Fruit fly (Drosophila melanogaster) whole organism, embryonic: ENCODE data around the gene CG42535.

Source experiments
- BtbVII ChIP-seq: fragments of 200-800 bp; sonication (Bioruptor generic); optimal IDR thresholded peaks from 3 replicates; lab custom pipeline; 2017; ENCODE audit warnings: missing biosample characterization, mild to moderate bottlenecking, missing genetic modification characterization
- CG10543 ChIP-seq: fragments of 200-800 bp; sonication (Bioruptor generic); optimal IDR thresholded peaks from 3 replicates; lab custom pipeline; 2017; ENCODE audit warnings: missing biosample characterization, mild to moderate bottlenecking, missing genetic modification characterization, moderate library complexity
- CG11504 ChIP-seq: fragments of 200-800 bp; sonication (Bioruptor generic); optimal IDR thresholded peaks from 3 replicates; lab custom pipeline; 2019; ENCODE audit warnings: missing biosample characterization, mild to moderate bottlenecking, missing genetic modification characterization, moderate library complexity
- CG13296 ChIP-seq: fragments of 200-800 bp; sonication (Bioruptor generic); optimal IDR thresholded peaks from 3 replicates; lab custom pipeline; 2018; ENCODE audit warnings: missing biosample characterization, mild to moderate bottlenecking, missing genetic modification characterization
- CG13775 ChIP-seq: fragments of 200-800 bp; sonication (Bioruptor generic); optimal IDR thresholded peaks from 3 replicates; lab custom pipeline; 2017; ENCODE audit warnings: missing biosample characterization, mild to moderate bottlenecking, missing genetic modification characterization
- CG15269 ChIP-seq: fragments of 200-800 bp; sonication (Bioruptor generic); optimal IDR thresholded peaks from 2 replicates; lab custom pipeline; 2018; ENCODE audit warnings: missing biosample characterization, mild to moderate bottlenecking, missing genetic modification characterization, moderate library complexity
- CG1529 ChIP-seq: fragments of 200-800 bp; sonication (Bioruptor generic); optimal IDR thresholded peaks from 3 replicates; lab custom pipeline; 2018; ENCODE audit warnings: missing biosample characterization, missing genetic modification characterization
- CG15514 ChIP-seq: fragments of 200-800 bp; sonication (Bioruptor generic); optimal IDR thresholded peaks from 3 replicates; lab custom pipeline; 2017; ENCODE audit warnings: missing biosample characterization, missing genetic modification characterization, mild to moderate bottlenecking, moderate library complexity, missing genetic modification reagents
- CG17328 ChIP-seq: fragments of 200-800 bp; sonication (Bioruptor generic); IDR thresholded peaks from 2 replicates; pipeline ENCODE4 v1.3.6; 2022; ENCODE audit warnings: missing biosample characterization, missing genetic modification characterization
- CG17829 ChIP-seq: fragments of 200-800 bp; optimal IDR thresholded peaks from 2 replicates; lab custom pipeline; 2019; ENCODE audit warnings: missing biosample characterization, mild to moderate bottlenecking, missing genetic modification characterization, moderate library complexity
- CG2120 ChIP-seq: fragments of 200-800 bp; sonication (Bioruptor generic); optimal IDR thresholded peaks from 3 replicates; lab custom pipeline; 2016; ENCODE audit warnings: missing biosample characterization, missing genetic modification characterization
- CG2678 ChIP-seq: fragments of 200-800 bp; sonication (Bioruptor generic); optimal IDR thresholded peaks from 3 replicates; lab custom pipeline; 2019; ENCODE audit warnings: missing biosample characterization, mild to moderate bottlenecking, missing genetic modification characterization, moderate library complexity
- CG2889 ChIP-seq: fragments of 200-800 bp; sonication (Bioruptor generic); IDR thresholded peaks from 3 replicates; pipeline ENCODE4 v1.3.6; 2022; ENCODE audit warnings: missing biosample characterization, missing genetic modification characterization
- CG31441 ChIP-seq: fragments of 200-800 bp; sonication (Bioruptor generic); IDR thresholded peaks from 2 replicates; pipeline ENCODE4 v1.3.6; 2022; ENCODE audit warnings: missing biosample characterization, missing genetic modification characterization
- CG32767 ChIP-seq: fragments of 200-800 bp; sonication (Bioruptor generic); IDR thresholded peaks from 2 replicates; pipeline ENCODE4 v1.3.6; 2022; ENCODE audit warnings: missing biosample characterization, missing genetic modification characterization
- CG3281 ChIP-seq: fragments of 200-800 bp; sonication (Bioruptor generic); optimal IDR thresholded peaks from 3 replicates; lab custom pipeline; 2017; ENCODE audit warnings: missing biosample characterization, mild to moderate bottlenecking, missing genetic modification characterization
- CG34422 ChIP-seq: fragments of 200-800 bp; sonication (Bioruptor generic); IDR thresholded peaks from 3 replicates; pipeline ENCODE4 v1.3.6; 2022; ENCODE audit warnings: missing biosample characterization, missing genetic modification characterization
- CG3726 ChIP-seq: fragments of 200-800 bp; sonication (Bioruptor generic); IDR thresholded peaks from 3 replicates; pipeline ENCODE4, ENCODE4 v1.3.6; 2022; ENCODE audit warnings: missing biosample characterization, missing genetic modification characterization
- CG4282 ChIP-seq: fragments of 200-800 bp; sonication (Bioruptor generic); optimal IDR thresholded peaks from 2 replicates; lab custom pipeline; 2016; ENCODE audit warnings: missing biosample characterization, missing genetic modification characterization
- CG4617 ChIP-seq: fragments of 200-800 bp; sonication (Bioruptor generic); optimal IDR thresholded peaks from 3 replicates; lab custom pipeline; 2016; ENCODE audit warnings: missing biosample characterization, missing genetic modification characterization, borderline replicate concordance
- CG4707 ChIP-seq: fragments of 200-800 bp; sonication (Bioruptor generic); optimal IDR thresholded peaks from 2 replicates; lab custom pipeline; 2018; ENCODE audit warnings: missing biosample characterization, mild to moderate bottlenecking, missing genetic modification characterization, moderate library complexity
- CG7556 ChIP-seq: fragments of 200-800 bp; sonication (Bioruptor generic); optimal IDR thresholded peaks from 2 replicates; lab custom pipeline; 2017; ENCODE audit warnings: missing biosample characterization, mild to moderate bottlenecking, missing genetic modification characterization
- CG7987 ChIP-seq: fragments of 200-800 bp; sonication (Bioruptor generic); optimal IDR thresholded peaks from 2 replicates; lab custom pipeline; 2018; ENCODE audit warnings: missing biosample characterization, mild to moderate bottlenecking, missing genetic modification characterization, moderate library complexity
- CG8765 ChIP-seq: fragments of 200-800 bp; sonication (Bioruptor generic); IDR thresholded peaks from 2 replicates; pipeline ENCODE4 v1.3.6; 2022; ENCODE audit warnings: missing biosample characterization, missing genetic modification characterization
- CG9797 ChIP-seq: fragments of 200-800 bp; sonication (Bioruptor generic); optimal IDR thresholded peaks from 3 replicates; lab custom pipeline; 2018; ENCODE audit warnings: missing biosample characterization, mild to moderate bottlenecking, missing genetic modification characterization
- Dbx ChIP-seq: fragments of 200-800 bp; sonication (Bioruptor generic); IDR thresholded peaks from 3 replicates; pipeline ENCODE4 v1.3.6; 2022; ENCODE audit warnings: missing biosample characterization, missing genetic modification characterization
- Fer1 ChIP-seq: fragments of 200-800 bp; sonication (Bioruptor generic); optimal IDR thresholded peaks from 2 replicates; lab custom pipeline; 2017; ENCODE audit warnings: missing biosample characterization, mild to moderate bottlenecking, missing genetic modification characterization
- Fer3 ChIP-seq: fragments of 200-800 bp; sonication (Bioruptor generic); optimal IDR thresholded peaks from 2 replicates; lab custom pipeline; 2018; ENCODE audit warnings: missing biosample characterization, mild to moderate bottlenecking, missing genetic modification characterization, moderate library complexity
- H15 ChIP-seq: fragments of 200-800 bp; sonication (Bioruptor generic); IDR thresholded peaks from 3 replicates; pipeline ENCODE4 v1.3.6; 2022; ENCODE audit warnings: missing biosample characterization, missing genetic modification characterization
- Hand ChIP-seq: fragments of 200-800 bp; sonication (Bioruptor generic); optimal IDR thresholded peaks from 2 replicates; lab custom pipeline; 2017; ENCODE audit warnings: mild to moderate bottlenecking, missing biosample characterization, missing genetic modification reagents, missing genetic modification characterization
- Hmr ChIP-seq: fragments of 200-800 bp; sonication (Bioruptor generic); optimal IDR thresholded peaks from 3 replicates; lab custom pipeline; 2017; ENCODE audit warnings: mild to moderate bottlenecking, missing biosample characterization, missing genetic modification reagents, missing genetic modification characterization
- Hr51 ChIP-seq, 2 experiments: fragments of 200-800 bp; sonication (Bioruptor generic); optimal IDR thresholded peaks; 2 replicates in 1 of 2; 3 replicates in 1 of 2; lab custom pipeline; 2016 to 2018; ENCODE audit warnings: missing biosample characterization in 2 of 2, missing genetic modification characterization in 2 of 2, mild to moderate bottlenecking in 1 of 2, moderate library complexity in 1 of 2
- Mad ChIP-seq: fragments of 200-800 bp; sonication (Bioruptor generic); optimal IDR thresholded peaks from 2 replicates; lab custom pipeline; 2016; ENCODE audit warnings: missing biosample characterization, missing genetic modification characterization
- Nf-YC ChIP-seq: fragments of 200-800 bp; optimal IDR thresholded peaks from 3 replicates; lab custom pipeline; 2019; ENCODE audit warnings: missing biosample characterization, mild to moderate bottlenecking, missing genetic modification characterization, moderate library complexity
- Ptx1 ChIP-seq: fragments of 200-800 bp; sonication (Bioruptor generic); IDR thresholded peaks from 2 replicates; pipeline ENCODE4 v1.3.6; 2022; ENCODE audit warnings: missing biosample characterization, missing genetic modification characterization
- ap ChIP-seq: fragments of 200-800 bp; sonication (Bioruptor generic); IDR thresholded peaks from 2 replicates; pipeline ENCODE4 v1.3.6; 2022; ENCODE audit warnings: missing biosample characterization, missing genetic modification characterization
- bcd ChIP-seq: fragments of 200-800 bp; sonication (Bioruptor generic); optimal IDR thresholded peaks from 2 replicates; lab custom pipeline; 2017; ENCODE audit warnings: missing biosample characterization, mild to moderate bottlenecking, missing genetic modification characterization
- br ChIP-seq: fragments of >200 bp; optimal IDR thresholded peaks from 2 replicates; lab custom pipeline; 2017
- dmrt99B ChIP-seq: fragments of 200-800 bp; sonication (Bioruptor generic); optimal IDR thresholded peaks from 2 replicates; lab custom pipeline; 2018; ENCODE audit warnings: missing biosample characterization, mild to moderate bottlenecking, missing genetic modification characterization, moderate library complexity
- dpn ChIP-seq, 2 experiments: fragments of 200-800 bp; sonication (Bioruptor generic); optimal IDR thresholded peaks; 3 replicates each; lab custom pipeline; 2016; ENCODE audit warnings: missing biosample characterization in 2 of 2, missing genetic modification characterization in 2 of 2
- eyg ChIP-seq: fragments of 200-800 bp; sonication (Bioruptor generic); optimal IDR thresholded peaks from 3 replicates; lab custom pipeline; 2016; ENCODE audit warnings: missing biosample characterization, missing genetic modification characterization
- ftz-f1 ChIP-seq: fragments of 200-800 bp; sonication (Bioruptor generic); optimal IDR thresholded peaks from 2 replicates; lab custom pipeline; 2016; ENCODE audit warnings: missing biosample characterization, missing genetic modification characterization
- grau ChIP-seq: fragments of 200-800 bp; optimal IDR thresholded peaks from 3 replicates; lab custom pipeline; 2019; ENCODE audit warnings: missing biosample characterization, mild to moderate bottlenecking, missing genetic modification characterization, moderate library complexity
- pfk ChIP-seq: fragments of 200-800 bp; sonication (Bioruptor generic); optimal IDR thresholded peaks from 2 replicates; lab custom pipeline; 2018; ENCODE audit warnings: missing biosample characterization, mild to moderate bottlenecking, missing genetic modification characterization, moderate library complexity
- pho ChIP-seq: fragments of 200-800 bp; sonication (Bioruptor generic); optimal IDR thresholded peaks from 2 replicates; lab custom pipeline; 2016; ENCODE audit warnings: missing biosample characterization, missing genetic modification characterization
- salm ChIP-seq: fragments of 200-800 bp; sonication (Bioruptor generic); optimal IDR thresholded peaks from 2 replicates; lab custom pipeline; 2018; ENCODE audit warnings: missing biosample characterization, mild to moderate bottlenecking, missing genetic modification characterization
- sens ChIP-seq: fragments of 200-800 bp; sonication (Bioruptor generic); peaks from one replicate; lab custom pipeline; 2016; ENCODE audit warnings: missing biosample characterization, missing genetic modification characterization
- so ChIP-seq: fragments of 200-800 bp; sonication (Bioruptor generic); IDR thresholded peaks from 3 replicates; pipeline ENCODE4 v1.3.6; 2022; ENCODE audit warnings: missing biosample characterization, missing genetic modification characterization

The CG42535 gene

DNA sequence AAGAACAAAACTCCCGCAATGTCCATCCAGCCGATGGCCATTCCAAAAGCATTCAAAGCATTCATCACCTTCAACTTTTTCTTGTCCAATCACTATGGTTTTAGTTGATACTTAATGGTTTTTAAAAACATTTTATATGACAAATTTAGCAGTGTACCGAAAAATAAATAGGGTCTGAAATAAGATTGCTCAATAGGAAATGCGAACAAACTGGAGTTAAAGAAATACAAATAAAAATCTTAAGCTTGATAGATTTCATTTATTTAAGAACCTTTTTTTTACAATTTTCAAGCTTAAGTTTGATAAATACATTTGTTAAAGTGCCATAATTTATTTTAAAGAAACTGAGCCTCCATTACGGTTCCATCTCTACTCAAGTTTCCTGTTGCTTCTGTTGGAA, 5.2 kb downstream of the CG42535 start, which contains the start of gene CG43127 (continued):
- TF ChIP-seq Nf-YC, result no peak
- TF ChIP-seq CG32767 (GFP tag; lab: Robert Waterston, UW), result no peak
- no peak for TF ChIP-seq bcd (GFP tag; lab: Kevin White, UChicago)
- no peak for TF ChIP-seq CG8765 (GFP tag; lab: Robert Waterston, UW)
- TF ChIP-seq CG17328 (GFP tag; lab: Robert Waterston, UW), result no peak
- no peak for TF ChIP-seq CG2889 (GFP tag; lab: Robert Waterston, UW)

DNA sequence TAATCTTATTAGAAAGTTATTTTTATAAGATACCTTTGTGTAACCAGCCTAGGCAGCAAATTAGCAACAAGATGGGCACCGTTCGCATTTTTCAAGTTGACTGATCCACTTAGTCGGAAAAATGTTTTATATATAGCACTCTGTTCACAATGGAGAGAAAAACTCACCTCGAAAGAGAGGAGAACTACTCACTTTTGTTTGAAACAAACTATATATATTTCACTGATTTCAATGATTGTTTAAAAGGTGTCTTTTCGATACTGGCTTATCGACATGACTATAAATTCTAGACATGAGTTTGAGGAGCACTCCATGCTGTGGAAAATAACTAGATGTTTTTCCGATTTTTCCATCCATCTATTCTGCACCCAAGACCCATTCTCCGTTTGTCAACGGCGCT, 7.3 kb downstream of the CG42535 start, which contains the start of gene CG42521:
Gene CG42521 (minus strand): TSS at position 101 of the 400 bp plus-strand sequence.
- TF ChIP-seq CG4707 (GFP tag; lab: Kevin White, UChicago) (no peak), Mad (GFP tag; lab: Kevin White, UChicago) (no peak), Fer1 (GFP tag; lab: Kevin White, UChicago) (no peak), CG7987 (GFP tag; lab: Kevin White, UChicago) (no peak), CG13775 (no peak), CG3726 (GFP tag; lab: Robert Waterston, UW) (no peak)

DNA sequence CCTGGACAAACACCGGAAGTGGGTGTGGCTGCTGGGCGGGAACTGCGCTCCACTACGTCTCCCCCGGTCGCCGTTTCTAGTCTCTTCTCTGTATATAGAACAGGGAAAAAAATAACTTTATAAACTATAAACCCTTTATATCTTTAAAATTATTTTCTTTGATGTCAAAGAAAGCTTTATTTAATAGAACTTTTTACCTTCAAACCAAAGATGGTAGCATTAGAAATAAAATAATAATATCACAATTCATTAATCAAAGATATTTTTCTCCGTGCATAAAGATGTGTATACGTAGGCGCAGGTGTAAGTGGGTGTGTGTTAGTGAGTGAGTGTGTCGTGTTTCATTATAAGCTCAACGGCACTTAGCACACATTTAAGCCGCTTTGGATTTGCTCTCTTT, 31.2 kb downstream of the CG42535 start:
- TF ChIP-seq CG1529 (GFP tag; lab: Kevin White, UChicago) (no peak), ftz-f1 (GFP tag; lab: Kevin White, UChicago) (no peak), CG9797 (GFP tag; lab: Kevin White, UChicago) (no peak), CG3726 (GFP tag; lab: Robert Waterston, UW) (no peak), ap (GFP tag; lab: Robert Waterston, UW) (no peak), pfk (GFP tag; lab: Kevin White, UChicago) (no peak), CG2120 (GFP tag; lab: Kevin White, UChicago) (peak; percentile 8), CG10543 (GFP tag; lab: Kevin White, UChicago) (no peak), CG4282 (GFP tag; lab: Kevin White, UChicago) (no peak), Hmr (GFP tag; lab: Kevin White, UChicago) (peak; percentile 37), dpn (GFP tag; optimal IDR thresholded peaks at IDR 0.05; lab: Kevin White, UChicago) (no peak), CG13296 (GFP tag; lab: Kevin White, UChicago) (peak; percentile 32), Hr51 (GFP tag; optimal IDR thresholded peaks at IDR 0.05; lab: Kevin White, UChicago) (peak in 1 of 2 experiments; percentile 25), Fer3 (tag; lab: Kevin White, UChicago) (peak; percentile 2), CG15269 (peak; percentile 19), Hand (GFP tag; lab: Kevin White, UChicago) (peak; percentile 13), CG31441 (GFP tag; lab: Robert Waterston, UW) (no peak), CG34422 (GFP tag; lab: Robert Waterston, UW) (no peak), salm (no peak), so (GFP tag; lab: Robert Waterston, UW) (no peak), Ptx1 (GFP tag; lab: Robert Waterston, UW) (peak; percentile 8; the same call in 1 of the 2 replicates), BtbVII (GFP tag; lab: Kevin White, UChicago) (no peak), CG17829 (tag; lab: Kevin White, UChicago) (no peak), CG2678 (peak; percentile 52), CG3281 (GFP tag; lab: Kevin White, UChicago) (peak; percentile 2), Fer1 (GFP tag; lab: Kevin White, UChicago) (peak; percentile 42), H15 (GFP tag; lab: Robert Waterston, UW) (no peak), Dbx (GFP tag; lab: Robert Waterston, UW) (0 out of 3 replicates have a peak, but pooled peaks have one; percentile 26), sens (peak; percentile 11), CG11504 (tag; lab: Kevin White, UChicago) (peak; percentile 27), CG7556 (GFP tag; lab: Kevin White, UChicago) (peak; percentile 10), eyg (GFP tag; lab: Kevin White, UChicago) (no peak), dmrt99B (peak; percentile 15), CG4617 (GFP tag; lab: Kevin White, UChicago) (no peak), grau (tag; lab: Kevin White, UChicago) (peak; percentile 20), br (lab: Kevin White, UChicago) (no peak), CG15514 (no peak), pho (GFP tag; lab: Kevin White, UChicago) (no peak)
